Fruit fly (Drosophila melanogaster) S2 (cell line): ENCODE measurements around the gene CG4287.
A peak's percentile ranks its signal among the peaks of the same experiment; 100 is the strongest.

Experiments used
- CG8478 ChIP-seq: fragments of >200 bp; optimal IDR thresholded peaks from 2 replicates; lab custom pipeline; 2018
- CTCF ChIP-seq, 2 experiments: fragments of >200 bp; optimal IDR thresholded peaks; 2 replicates each; lab custom pipeline; 2018

CG4287 gene

dm6 chr3R:15947605-15948004, 16.1 kb downstream of the CG4287 start:
- TF ChIP-seq CG8478 (no peak), CTCF (optimal IDR thresholded peaks at IDR 0.05; lab: Kevin White, UChicago) (no peak)

dm6 chr3R:15937708-15938107, 26.0 kb downstream of the CG4287 start:
- TF ChIP-seq CG8478 (no peak), CTCF (optimal IDR thresholded peaks at IDR 0.05; lab: Kevin White, UChicago) (no peak)

dm6 chr3R:15935538-15935937, 28.1 kb downstream of the CG4287 start:
- TF ChIP-seq CTCF (optimal IDR thresholded peaks at IDR 0.05; lab: Kevin White, UChicago), result no peak
- no peak for TF ChIP-seq CG8478

- TF ChIP-seq CG8478 (no peak), CTCF (optimal IDR thresholded peaks at IDR 0.05; lab: Kevin White, UChicago) (peak in 1 of 2 experiments; percentile 38)
Measured at dm6 chr3R:15934952-15935351, 28.7 kb downstream of the CG4287 start, which contains the start of gene Sap47. Gene Sap47 (plus strand): TSS chr3R:15935100.

dm6 chr3R:15933609-15934232, 29.9 kb downstream of the CG4287 start, which contains the start of the genes CG5478 and blp:
Gene CG5478 (minus strand): TSS chr3R:15933734.
Gene blp (plus strand): TSS chr3R:15933847.
- TF ChIP-seq CTCF (optimal IDR thresholded peaks at IDR 0.05; lab: Kevin White, UChicago), result no peak
- no peak for TF ChIP-seq CG8478

- TF ChIP-seq CTCF (optimal IDR thresholded peaks at IDR 0.05; lab: Kevin White, UChicago) (no peak), CG8478 (no peak)
Measured at dm6 chr3R:15930050-15930449, 33.6 kb downstream of the CG4287 start.

- TF ChIP-seq CTCF (optimal IDR thresholded peaks at IDR 0.05; lab: Kevin White, UChicago) (no peak), CG8478 (no peak)
Measured at dm6 chr3R:15928127-15928526, 35.5 kb downstream of the CG4287 start.

- TF ChIP-seq CG8478, result no peak
- TF ChIP-seq CTCF (optimal IDR thresholded peaks at IDR 0.05; lab: Kevin White, UChicago), result no peak
Measured at dm6 chr3R:15927172-15927571, 36.5 kb downstream of the CG4287 start.

- TF ChIP-seq CG8478 (no peak), CTCF (optimal IDR thresholded peaks at IDR 0.05; lab: Kevin White, UChicago) (no peak)
Measured at dm6 chr3R:15925939-15926338, 37.7 kb downstream of the CG4287 start.

dm6 chr3R:15925329-15925728, 38.3 kb downstream of the CG4287 start, which contains the start of gene CG34276:
Gene CG34276 (plus strand): TSS chr3R:15925629.
- TF ChIP-seq CTCF (optimal IDR thresholded peaks at IDR 0.05; lab: Kevin White, UChicago), result no peak

dm6 chr3R:15922622-15923574, 40.8 kb downstream of the CG4287 start:
- TF ChIP-seq CTCF (optimal IDR thresholded peaks at IDR 0.05; lab: Kevin White, UChicago), result no peak
- TF ChIP-seq CG8478, result no peak

- no peak for TF ChIP-seq CG8478
- TF ChIP-seq CTCF (optimal IDR thresholded peaks at IDR 0.05; lab: Kevin White, UChicago), result no peak
Measured at dm6 chr3R:15921747-15922146, 41.9 kb downstream of the CG4287 start.

dm6 chr3R:15920751-15921156, 42.9 kb downstream of the CG4287 start, which contains the start of gene Fbxl7:
Gene Fbxl7 (plus strand): TSS chr3R:15920898.
- no peak for TF ChIP-seq CTCF (optimal IDR thresholded peaks at IDR 0.05; lab: Kevin White, UChicago)

dm6 chr3R:15920229-15920533, 43.5 kb downstream of the CG4287 start:
- TF ChIP-seq CTCF (optimal IDR thresholded peaks at IDR 0.05; lab: Kevin White, UChicago) (no peak), CG8478 (no peak)

dm6 chr3R:15919367-15920228, 44.1 kb downstream of the CG4287 start:
- TF ChIP-seq CG8478 (no peak), CTCF (optimal IDR thresholded peaks at IDR 0.05; lab: Kevin White, UChicago) (no peak)
